Worm (Caenorhabditis elegans) whole organism, L4/young adult: ENCODE results near the gene K01H12.4.

Experiments
- W03F9.2 ChIP-seq: fragments of 150-350 bp; optimal IDR thresholded peaks from 2 replicates; lab custom pipeline; 2014; ENCODE audit warnings: missing biosample characterization, missing genetic modification characterization
- him-1 ChIP-seq: sonication (generic microtip); optimal IDR thresholded peaks from 2 replicates; lab custom pipeline; 2016; ENCODE audit warnings: missing genotype, missing genetic modification reagents, missing genetic modification characterization, missing compliant biosample characterization

ce11 chrIV:9682514-9682913, 30.4 kb upstream of the K01H12.4 start, which contains the start of gene ins-7:
- TF ChIP-seq W03F9.2 (tag; lab: Kevin White, UChicago) (no peak), him-1 (tag; lab: Kevin White, UChicago) (no peak)
